Fruit fly (Drosophila melanogaster): ENCODE data around the gene CG32487.

The CG32487 gene

DNA sequence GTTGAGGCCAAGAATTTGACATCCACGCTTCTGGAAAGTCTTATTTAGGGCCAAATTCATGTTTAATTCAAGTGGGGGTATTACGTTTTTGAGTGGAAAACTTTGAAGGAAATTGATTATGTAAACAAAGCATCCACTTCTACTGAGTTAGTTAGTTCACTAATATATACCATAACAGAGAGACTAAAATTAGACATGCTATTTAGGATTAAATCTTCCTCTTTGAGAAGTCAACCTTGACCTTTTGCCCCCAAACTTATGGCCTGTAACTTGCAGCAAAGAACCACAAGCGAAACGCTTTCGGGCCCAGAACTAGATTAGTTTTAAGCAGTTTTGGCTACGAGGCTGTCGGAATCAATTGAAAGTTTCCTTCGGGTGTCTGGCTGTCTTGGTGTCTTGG is at the start of gene CG32487:
Gene CG32487 (minus strand): TSS at position 101 of the 400 bp plus-strand sequence.
- TF ChIP-seq tj (GFP tag; optimal IDR thresholded peaks at IDR 0.05) (no peak), bab1 (GFP tag; optimal IDR thresholded peaks at IDR 0.05) (no peak), CG7101 (tag; optimal IDR thresholded peaks at IDR 0.05) (no peak), ovo (GFP tag; optimal IDR thresholded peaks at IDR 0.05) (no peak), toe (GFP tag; optimal IDR thresholded peaks at IDR 0.05) (no peak), pad (GFP tag; optimal IDR thresholded peaks at IDR 0.05) (no peak), Crg-1 (GFP tag; optimal IDR thresholded peaks at IDR 0.05) (no peak), CG5204 (GFP tag; optimal IDR thresholded peaks at IDR 0.05) (no peak), CG33017 (tag; optimal IDR thresholded peaks at IDR 0.05) (no peak), Hr96 (GFP tag; optimal IDR thresholded peaks at IDR 0.05) (no peak), CG11617 (GFP tag; optimal IDR thresholded peaks at IDR 0.05) (no peak), CG1620 (GFP tag; optimal IDR thresholded peaks at IDR 0.05) (no peak), CG12768 (GFP tag; optimal IDR thresholded peaks at IDR 0.05) (no peak), kay (GFP tag; ENCODE audit: borderline replicate concordance) (no peak)

DNA sequence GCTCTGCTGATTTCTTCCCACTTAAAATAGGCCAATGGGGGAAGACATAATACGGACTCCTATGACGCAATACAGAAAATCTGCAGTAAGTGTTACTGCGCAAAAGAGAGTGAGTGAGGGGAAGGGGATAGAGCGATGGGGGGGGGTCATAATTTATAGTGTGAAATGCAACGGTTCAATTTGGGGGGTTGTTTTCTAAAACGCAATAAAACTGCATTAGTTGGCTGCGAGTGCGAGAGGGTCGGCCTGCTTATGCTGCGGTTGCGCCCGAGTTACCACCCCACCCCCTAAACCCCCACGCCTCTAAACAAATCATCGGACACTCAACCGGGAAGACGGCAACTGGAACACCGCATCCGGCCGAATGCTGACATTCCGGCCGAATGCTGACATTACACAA is 44.0 kb upstream of the CG32487 start:
- TF ChIP-seq pad (GFP tag; optimal IDR thresholded peaks at IDR 0.05): peak; percentile 93

DNA sequence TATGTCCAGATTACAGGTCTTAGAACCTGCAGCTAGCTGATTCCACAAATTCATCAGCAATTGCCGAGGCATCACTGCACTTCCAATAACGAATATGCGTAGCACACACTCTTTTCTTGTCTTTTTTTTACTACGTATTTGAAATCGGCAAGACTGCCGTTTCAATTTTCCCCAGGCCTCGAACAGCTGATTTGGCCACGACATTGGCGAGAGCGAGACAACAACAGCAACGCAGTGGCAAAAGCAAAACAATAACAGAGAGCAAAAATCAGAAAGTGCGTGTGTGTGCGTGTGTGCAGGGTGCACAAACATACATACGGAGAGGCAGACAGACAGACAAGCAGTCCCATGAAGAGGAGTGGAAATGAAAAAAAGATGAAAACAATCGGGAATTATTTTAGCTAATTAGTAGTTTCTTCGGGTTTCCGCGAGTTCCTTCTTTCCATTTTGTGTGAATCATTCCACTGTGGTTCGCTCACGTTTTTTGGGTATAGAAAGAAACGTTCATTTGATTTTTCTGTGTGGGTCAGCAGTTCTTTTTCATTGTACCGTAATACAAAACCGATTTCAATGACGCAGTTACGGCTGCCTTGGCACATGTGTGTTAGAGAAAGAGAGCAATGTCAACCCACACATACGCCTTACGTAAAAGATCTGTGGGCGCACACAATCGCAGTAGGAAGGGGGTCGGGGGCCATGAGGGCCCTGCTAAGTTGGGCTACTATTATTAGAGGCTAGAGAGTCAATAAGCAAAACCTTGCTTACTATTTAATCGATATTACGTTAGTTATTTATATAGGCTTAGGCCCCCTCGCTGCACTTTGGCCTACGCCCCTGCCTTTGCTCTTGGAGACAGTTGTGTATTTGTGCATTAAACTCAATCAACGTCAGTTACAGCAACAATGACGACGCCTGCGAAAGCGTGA is 43.3 kb upstream of the CG32487 start:
- peak; percentile 98 for TF ChIP-seq tj (GFP tag; optimal IDR thresholded peaks at IDR 0.05)
- peak; percentile 100 for TF ChIP-seq CG1620 (GFP tag; optimal IDR thresholded peaks at IDR 0.05)
- peak; percentile 98 for TF ChIP-seq ovo (GFP tag; optimal IDR thresholded peaks at IDR 0.05)
- TF ChIP-seq CG14711 (tag; optimal IDR thresholded peaks at IDR 0.05): peak; percentile 98
- TF ChIP-seq Crg-1 (GFP tag; optimal IDR thresholded peaks at IDR 0.05): peak; percentile 100
- no peak for TF ChIP-seq CG5204 (GFP tag; optimal IDR thresholded peaks at IDR 0.05)
- TF ChIP-seq cic (GFP tag; optimal IDR thresholded peaks at IDR 0.05): peak; percentile 95
- peak; percentile 99 for TF ChIP-seq CG33017 (tag; optimal IDR thresholded peaks at IDR 0.05)
- TF ChIP-seq CG12768 (GFP tag; optimal IDR thresholded peaks at IDR 0.05): peak; percentile 100
- no peak for TF ChIP-seq cnc (optimal IDR thresholded peaks at IDR 0.05)
- TF ChIP-seq pad (GFP tag; optimal IDR thresholded peaks at IDR 0.05): peak; percentile 98
- TF ChIP-seq CG11617 (GFP tag; optimal IDR thresholded peaks at IDR 0.05): peak; percentile 100
- peak; percentile 100 for TF ChIP-seq Clk (GFP tag; optimal IDR thresholded peaks at IDR 0.05)
- peak; percentile 99 for TF ChIP-seq bab1 (GFP tag; optimal IDR thresholded peaks at IDR 0.05)
- TF ChIP-seq Mnt (GFP tag; optimal IDR thresholded peaks at IDR 0.05): peak; percentile 99
- TF ChIP-seq toe (GFP tag; optimal IDR thresholded peaks at IDR 0.05): peak; percentile 100
- TF ChIP-seq CG7101 (tag; optimal IDR thresholded peaks at IDR 0.05): peak; percentile 100
- peak; percentile 100 for TF ChIP-seq kay (GFP tag; ENCODE audit: borderline replicate concordance)
- TF ChIP-seq Hr96 (GFP tag; optimal IDR thresholded peaks at IDR 0.05): peak; percentile 100
- TF ChIP-seq CG7045 (GFP tag; optimal IDR thresholded peaks at IDR 0.05): peak; percentile 100

DNA sequence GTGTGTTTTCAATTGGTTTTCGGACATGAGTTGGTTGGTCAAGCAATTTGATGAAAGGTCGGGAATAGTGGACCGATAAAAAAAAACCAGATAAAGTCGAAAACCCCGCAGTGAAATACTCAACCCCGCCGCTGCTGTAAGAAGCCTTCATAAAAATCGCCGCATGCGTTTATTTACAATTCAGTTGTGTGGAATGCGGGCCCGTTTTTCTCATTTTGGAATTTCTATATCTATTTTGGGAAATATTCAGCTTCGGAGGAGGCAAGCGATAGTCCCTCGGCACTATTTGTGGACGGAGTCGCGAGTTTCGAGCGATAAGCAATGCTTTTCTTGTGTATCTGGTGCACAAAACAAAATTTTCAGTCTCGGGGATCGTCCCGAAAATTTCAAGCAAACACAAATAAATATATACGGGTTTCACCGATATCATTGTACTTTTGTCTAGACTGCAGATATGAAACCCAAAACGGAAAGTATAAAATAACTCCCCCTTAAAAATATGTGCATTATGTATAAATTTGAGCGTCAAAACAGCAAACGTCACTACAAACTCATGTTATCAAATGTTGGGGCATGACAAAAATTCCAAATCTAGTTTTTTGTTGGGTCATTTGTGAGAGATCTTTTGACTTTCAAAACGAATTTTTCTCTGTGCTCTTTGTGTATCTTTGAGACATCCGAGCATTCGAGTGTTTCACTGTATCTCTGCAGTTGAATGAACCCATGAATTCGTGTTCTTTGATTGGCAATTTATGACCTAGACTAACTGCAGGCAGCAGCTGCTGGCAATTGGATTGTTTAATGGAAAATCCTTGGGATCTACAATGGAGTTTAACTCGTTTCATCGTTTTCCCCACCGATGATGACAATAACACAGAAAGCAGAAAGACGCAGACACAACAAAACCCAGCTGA is 42.2 kb upstream of the CG32487 start:
- TF ChIP-seq cic (GFP tag; optimal IDR thresholded peaks at IDR 0.05): no peak
- no peak for TF ChIP-seq CG11617 (GFP tag; optimal IDR thresholded peaks at IDR 0.05)
- TF ChIP-seq bab1 (GFP tag; optimal IDR thresholded peaks at IDR 0.05): no peak
- TF ChIP-seq tj (GFP tag; optimal IDR thresholded peaks at IDR 0.05): peak; percentile 74
- no peak for TF ChIP-seq pad (GFP tag; optimal IDR thresholded peaks at IDR 0.05)

DNA sequence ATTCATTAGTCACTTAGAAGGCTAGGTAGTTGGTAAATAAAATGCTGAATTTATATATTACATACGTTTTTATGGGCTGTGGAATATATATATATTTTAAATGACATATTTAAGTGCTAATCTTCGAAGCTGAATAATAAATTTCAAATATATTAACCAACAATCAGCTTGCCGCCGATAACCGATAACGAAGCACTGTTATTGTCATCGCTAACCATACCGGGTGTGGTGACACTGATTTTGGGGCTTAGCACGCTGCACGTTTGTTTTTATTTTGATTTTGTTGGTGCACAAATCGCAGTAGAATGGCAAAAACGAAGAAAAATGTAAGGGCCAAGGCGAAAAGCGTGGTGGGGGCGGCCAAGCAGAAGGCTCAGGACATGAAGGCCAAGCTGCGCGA is 37.8 kb upstream of the CG32487 start, which contains the start of gene CG16753:
Gene CG16753 (plus strand): TSS at position 229 of the 400 bp plus-strand sequence.
- no peak for TF ChIP-seq Clk (GFP tag; optimal IDR thresholded peaks at IDR 0.05)
- no peak for TF ChIP-seq Crg-1 (GFP tag; optimal IDR thresholded peaks at IDR 0.05)
- peak; percentile 31 for TF ChIP-seq bab1 (GFP tag; optimal IDR thresholded peaks at IDR 0.05)
- peak; percentile 59 for TF ChIP-seq Mnt (GFP tag; optimal IDR thresholded peaks at IDR 0.05)

DNA sequence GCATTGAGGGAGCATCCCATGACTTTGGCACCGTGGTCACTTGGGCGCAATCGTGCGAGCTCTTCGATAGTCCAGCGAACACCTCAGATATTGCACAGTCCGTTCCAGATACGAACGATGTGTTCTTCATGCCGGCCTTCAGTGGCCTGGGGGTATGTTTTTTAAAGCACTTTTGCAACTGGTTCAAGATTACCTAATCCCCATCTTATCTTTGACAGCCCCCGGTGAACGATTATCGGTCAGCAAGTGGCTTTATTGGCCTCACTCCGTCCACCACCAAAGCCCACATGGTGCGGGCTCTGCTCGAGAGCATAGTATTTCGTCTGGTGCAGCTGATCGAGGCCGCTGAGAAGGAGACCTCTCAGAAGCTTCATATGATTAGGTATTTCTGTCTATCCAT is 37.0 kb upstream of the CG32487 start:
- TF ChIP-seq CG5204 (GFP tag; optimal IDR thresholded peaks at IDR 0.05) (no peak), CG33017 (tag; optimal IDR thresholded peaks at IDR 0.05) (no peak), CG11617 (GFP tag; optimal IDR thresholded peaks at IDR 0.05) (no peak), tj (GFP tag; optimal IDR thresholded peaks at IDR 0.05) (no peak)
